Worm (Caenorhabditis elegans) whole organism, L2 larva: ENCODE measurements around the gene srj-57.
A peak's percentile ranks its signal among the peaks of the same experiment; 100 is the strongest.

Source experiments
- F13H6.1 ChIP-seq: sonication (generic microtip); optimal IDR thresholded peaks from 2 replicates; lab custom pipeline; 2016; ENCODE audit warnings: missing genetic modification characterization, missing compliant biosample characterization
- Y55F3AM.14 ChIP-seq: fragments of 200-800 bp; sonication (Bioruptor generic); optimal IDR thresholded peaks from 2 replicates; lab custom pipeline; 2018; ENCODE audit warnings: mild to moderate bottlenecking, missing genetic modification characterization, missing compliant biosample characterization
- ZK546.5 ChIP-seq: sonication (generic microtip); optimal IDR thresholded peaks from 2 replicates; lab custom pipeline; 2017; ENCODE audit warnings: missing biosample characterization, missing genetic modification characterization
- alr-1 ChIP-seq: fragments of 150-350 bp; optimal IDR thresholded peaks from 2 replicates; lab custom pipeline; 2014; ENCODE audit warnings: missing biosample characterization, missing genetic modification characterization
- ama-1 ChIP-seq: fragments of 150-350 bp; optimal IDR thresholded peaks from 2 replicates; lab custom pipeline; 2018; ENCODE audit warnings: inconsistent platforms
- blmp-1 ChIP-seq: sonication (generic microtip); optimal IDR thresholded peaks from 2 replicates; lab custom pipeline; 2017; ENCODE audit warnings: missing genetic modification characterization, mild to moderate bottlenecking, missing compliant biosample characterization, antibody characterized with exemption, moderate library complexity; ENCODE audit not compliant: insufficient read depth
- ceh-16 ChIP-seq: fragments of 150-350 bp; optimal IDR thresholded peaks from 2 replicates; lab custom pipeline; 2014; ENCODE audit warnings: missing biosample characterization, missing genetic modification characterization
- ceh-82 ChIP-seq: fragments of 150-350 bp; optimal IDR thresholded peaks from 2 replicates; lab custom pipeline; 2014; ENCODE audit warnings: missing biosample characterization, missing genetic modification characterization
- egl-27 ChIP-seq: sonication (generic microtip); optimal IDR thresholded peaks from 3 replicates; lab custom pipeline; 2017; ENCODE audit warnings: missing biosample characterization, missing genetic modification reagents, missing genetic modification characterization
- elt-1 ChIP-seq: fragments of 150-350 bp; optimal IDR thresholded peaks from 2 replicates; lab custom pipeline; 2014; ENCODE audit warnings: missing biosample characterization, missing genetic modification characterization
- fos-1 ChIP-seq: fragments of 150-350 bp; optimal IDR thresholded peaks from 2 replicates; lab custom pipeline; 2014; ENCODE audit warnings: missing biosample characterization, missing genetic modification characterization
- gmeb-1 ChIP-seq: fragments of 150-350 bp; optimal IDR thresholded peaks from 2 replicates; lab custom pipeline; 2014; ENCODE audit warnings: missing biosample characterization, missing genetic modification characterization
- lin-13 ChIP-seq: fragments of 150-350 bp; optimal IDR thresholded peaks from 2 replicates; lab custom pipeline; 2014; ENCODE audit warnings: missing biosample characterization, missing genetic modification reagents, missing genetic modification characterization
- lin-39 ChIP-seq: fragments of 150-350 bp; optimal IDR thresholded peaks from 2 replicates; lab custom pipeline; 2014; ENCODE audit warnings: missing biosample characterization, missing genetic modification reagents, missing genetic modification characterization
- mbf-1 ChIP-seq: sonication (generic microtip); optimal IDR thresholded peaks from 2 replicates; lab custom pipeline; 2017; ENCODE audit warnings: missing biosample characterization, missing genetic modification characterization
- nhr-11 ChIP-seq: fragments of 150-350 bp; optimal IDR thresholded peaks from 2 replicates; lab custom pipeline; 2014; ENCODE audit warnings: missing biosample characterization, missing genetic modification characterization
- nhr-21 ChIP-seq: fragments of 150-350 bp; optimal IDR thresholded peaks from 2 replicates; lab custom pipeline; 2014; ENCODE audit warnings: missing biosample characterization, missing genetic modification characterization
- nhr-25 ChIP-seq: fragments of 150-350 bp; sonication (generic microtip); optimal IDR thresholded peaks from 3 replicates; lab custom pipeline; 2014; ENCODE audit warnings: missing biosample characterization, missing genetic modification characterization
- nhr-6 ChIP-seq: fragments of 150-350 bp; optimal IDR thresholded peaks from 2 replicates; lab custom pipeline; 2014; ENCODE audit warnings: missing biosample characterization, missing genetic modification characterization
- sem-4 ChIP-seq: fragments of 150-350 bp; optimal IDR thresholded peaks from 2 replicates; lab custom pipeline; 2014; ENCODE audit warnings: missing biosample characterization, missing genetic modification reagents, missing genetic modification characterization
- skn-1 ChIP-seq: sonication (generic microtip); optimal IDR thresholded peaks from 2 replicates; lab custom pipeline; 2017; ENCODE audit warnings: missing biosample characterization, missing genetic modification characterization
- sma-3 ChIP-seq: sonication (generic microtip); optimal IDR thresholded peaks from 2 replicates; lab custom pipeline; 2016; ENCODE audit warnings: missing genetic modification reagents, missing genetic modification characterization, missing compliant biosample characterization
- sma-9 ChIP-seq, 2 experiments: fragments of 150-350 bp in 1 of 2; sonication (generic microtip) in 1 of 2; optimal IDR thresholded peaks; 2 replicates each; lab custom pipeline; 2014 to 2016; ENCODE audit warnings: missing genetic modification characterization in 2 of 2, mild to moderate bottlenecking in 1 of 2, missing biosample characterization in 1 of 2, missing compliant biosample characterization in 1 of 2, missing genetic modification reagents in 1 of 2, moderate library complexity in 1 of 2
- snpc-4 ChIP-seq: fragments of 150-350 bp; optimal IDR thresholded peaks from 2 replicates; lab custom pipeline; 2014; ENCODE audit warnings: missing biosample characterization, missing genetic modification characterization
- unc-39 ChIP-seq: fragments of 150-350 bp; optimal IDR thresholded peaks from 2 replicates; lab custom pipeline; 2014; ENCODE audit warnings: missing biosample characterization, missing genetic modification characterization
- unc-62 ChIP-seq: fragments of 150-350 bp; optimal IDR thresholded peaks from 2 replicates; lab custom pipeline; 2014; ENCODE audit warnings: missing biosample characterization, missing genetic modification reagents, missing genetic modification characterization
- zag-1 ChIP-seq: fragments of 150-350 bp; optimal IDR thresholded peaks from 2 replicates; lab custom pipeline; 2014; ENCODE audit warnings: missing biosample characterization, missing genetic modification characterization
- ztf-1 ChIP-seq: fragments of 200-800 bp; sonication (Bioruptor generic); conservative IDR thresholded peaks from 2 replicates; pipeline ENCODE4 v1.3.6; 2022; ENCODE audit warnings: missing genetic modification characterization, missing compliant biosample characterization
- ztf-11 ChIP-seq: sonication (generic microtip); optimal IDR thresholded peaks from 2 replicates; lab custom pipeline; 2017; ENCODE audit warnings: missing biosample characterization, missing genetic modification characterization

The srj-57 gene

DNA sequence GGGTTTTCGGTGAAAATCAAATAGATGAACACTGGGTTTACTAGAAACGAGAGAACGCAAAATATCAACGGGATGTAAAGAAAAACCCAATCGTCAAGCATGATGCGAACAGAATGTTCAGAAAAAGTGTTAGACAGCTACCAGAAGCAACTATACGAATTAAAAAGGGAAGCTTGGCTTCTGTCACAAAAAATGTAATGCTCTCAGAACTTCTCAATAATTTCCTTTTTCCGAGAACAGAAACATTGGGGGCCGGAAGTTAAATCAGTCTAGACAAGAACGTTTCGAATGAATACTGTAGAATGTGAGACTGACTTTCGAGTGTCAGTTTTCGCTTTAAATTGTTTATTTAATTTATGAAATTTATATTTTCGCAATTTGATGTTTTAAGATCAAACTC, 4.4 kb upstream of the srj-57 start, which contains the start of gene srj-54:
Gene srj-54 (minus strand): TSS at position 101 of the 400 bp plus-strand sequence.
- TF ChIP-seq zag-1 (tag; lab: Kevin White, UChicago) (no peak), unc-62 (no peak), ceh-16 (no peak), nhr-21 (tag; lab: Kevin White, UChicago) (no peak)
- TF ChIP-seq, all 48 proteins: peak for 0

DNA sequence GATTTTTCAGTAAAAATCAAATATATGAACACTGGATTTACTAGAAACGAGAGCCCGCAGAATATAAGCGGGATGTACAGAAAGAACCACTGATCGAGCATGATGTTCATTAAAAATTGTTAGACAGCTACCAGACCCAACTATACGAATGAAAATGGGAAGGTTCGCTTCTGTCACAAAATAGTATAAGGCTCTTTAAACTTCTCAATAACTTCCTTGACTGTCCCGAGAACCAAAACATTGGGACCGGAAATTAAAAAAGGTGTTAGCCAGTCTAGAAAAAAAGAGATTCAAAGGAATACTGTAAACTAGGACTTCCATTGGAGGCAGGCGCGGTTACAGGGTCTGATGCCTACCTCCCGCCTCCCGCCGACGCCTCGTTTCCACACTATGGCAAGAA, 2.5 kb upstream of the srj-57 start, which contains the start of gene srj-55:
Gene srj-55 (minus strand): TSS at position 101 of the 400 bp plus-strand sequence.
- no peak for TF ChIP-seq alr-1 (tag; lab: Kevin White, UChicago)
- no peak for TF ChIP-seq sma-9 (GFP tag; optimal IDR thresholded peaks at IDR 0.05; lab: Kevin White, UChicago)
- TF ChIP-seq sma-9 (tag; optimal IDR thresholded peaks at IDR 0.05; lab: Kevin White, UChicago) = no peak
- no peak for TF ChIP-seq ZK546.5
- no peak for TF ChIP-seq sem-4 (tag; lab: Kevin White, UChicago)

DNA sequence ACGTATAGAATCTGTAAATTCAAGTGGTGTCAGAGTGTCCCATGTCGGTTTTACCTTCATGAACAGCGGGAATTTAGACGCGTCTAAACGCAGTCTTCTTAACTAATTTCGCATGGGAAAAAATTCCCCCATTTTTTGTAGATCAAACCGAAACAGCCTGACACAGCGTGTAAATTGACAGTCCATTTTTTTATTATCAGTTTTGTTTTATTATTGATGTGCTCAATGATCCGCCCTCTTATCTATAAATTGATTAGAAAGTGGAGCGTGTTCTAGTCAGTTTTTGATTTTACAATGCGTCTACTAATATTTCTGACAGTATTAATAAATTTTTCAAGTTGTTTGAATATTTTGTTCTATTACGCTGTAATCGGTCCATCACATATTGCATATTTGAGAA, 6.3 kb downstream of the srj-57 start, which contains the start of gene ugt-53:
Gene ugt-53 (plus strand): TSS at position 273 of the 400 bp plus-strand sequence.
- TF ChIP-seq skn-1 (tag; lab: Kevin White, UChicago) (no peak), fos-1 (peak; percentile 36)

DNA sequence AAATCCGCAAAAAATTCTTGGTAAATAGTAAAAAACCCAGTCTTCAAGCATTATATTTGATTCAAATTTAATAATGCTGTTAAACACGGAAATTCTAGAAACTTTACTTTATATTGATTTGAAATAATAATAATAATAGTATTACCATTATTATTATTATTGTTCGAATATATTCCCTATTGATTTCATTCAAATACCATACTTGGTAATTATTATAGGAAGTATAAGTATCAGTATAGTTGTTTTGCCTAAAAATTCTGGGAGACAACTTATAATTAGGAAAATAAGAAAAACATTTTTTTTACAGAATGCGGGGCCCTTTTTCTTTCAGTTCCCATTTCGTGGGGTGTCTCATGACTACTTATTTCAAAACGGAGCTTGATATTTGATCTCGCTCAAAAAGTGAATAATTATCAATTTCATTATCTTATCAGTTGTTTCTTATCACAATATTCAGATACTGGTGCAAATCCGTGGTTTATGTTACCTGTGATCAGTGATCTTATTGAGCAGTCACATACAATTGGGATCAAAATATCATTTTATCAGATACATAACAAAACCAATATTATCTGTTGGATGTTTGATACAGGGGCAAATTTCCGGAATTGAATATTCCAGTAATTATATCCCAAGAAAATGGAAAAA, 7.0 kb downstream of the srj-57 start, which contains the start of gene srj-49:
Gene srj-49 (minus strand): TSS at position 51 of the 648 bp plus-strand sequence.
- no peak for TF ChIP-seq unc-39 (tag; lab: Kevin White, UChicago)
- TF ChIP-seq gmeb-1 (tag; lab: Kevin White, UChicago) = no peak
- no peak for TF ChIP-seq F13H6.1 (tag; lab: Kevin White, UChicago)
- TF ChIP-seq sma-9 (GFP tag; optimal IDR thresholded peaks at IDR 0.05; lab: Kevin White, UChicago) = peak; percentile 51
- no peak for TF ChIP-seq sma-9 (tag; optimal IDR thresholded peaks at IDR 0.05; lab: Kevin White, UChicago)
- no peak for TF ChIP-seq lin-13
- peak; percentile 65 for TF ChIP-seq fos-1
- TF ChIP-seq snpc-4 (tag; lab: Kevin White, UChicago) = no peak
- TF ChIP-seq nhr-11 (tag; lab: Kevin White, UChicago) = no peak
- no peak for TF ChIP-seq alr-1 (tag; lab: Kevin White, UChicago)
- TF ChIP-seq sma-3 = no peak
- no peak for TF ChIP-seq Y55F3AM.14

DNA sequence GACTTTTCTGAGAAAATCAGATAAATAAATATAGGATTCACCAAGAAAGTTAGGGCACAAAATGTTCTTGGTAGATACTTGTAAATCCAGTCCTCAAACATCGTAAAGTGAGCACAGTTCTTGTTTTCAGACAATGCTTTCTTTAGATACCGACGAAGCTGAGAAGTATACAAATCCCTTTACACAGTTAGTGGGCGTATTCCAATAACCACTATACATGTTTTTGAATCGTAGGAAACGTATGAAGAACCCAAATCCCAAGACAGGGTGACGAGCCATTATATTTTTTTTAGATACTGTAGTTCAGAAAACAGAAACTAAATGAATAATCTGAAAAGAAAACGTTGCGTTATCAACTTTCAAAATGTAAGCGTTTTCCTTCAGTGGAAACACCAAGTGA, 9.6 kb downstream of the srj-57 start, which contains the start of gene srj-44:
Gene srj-44 (minus strand): TSS at position 101 of the 400 bp plus-strand sequence.
- no peak for TF ChIP-seq ztf-11 (tag; lab: Kevin White, UChicago)

DNA sequence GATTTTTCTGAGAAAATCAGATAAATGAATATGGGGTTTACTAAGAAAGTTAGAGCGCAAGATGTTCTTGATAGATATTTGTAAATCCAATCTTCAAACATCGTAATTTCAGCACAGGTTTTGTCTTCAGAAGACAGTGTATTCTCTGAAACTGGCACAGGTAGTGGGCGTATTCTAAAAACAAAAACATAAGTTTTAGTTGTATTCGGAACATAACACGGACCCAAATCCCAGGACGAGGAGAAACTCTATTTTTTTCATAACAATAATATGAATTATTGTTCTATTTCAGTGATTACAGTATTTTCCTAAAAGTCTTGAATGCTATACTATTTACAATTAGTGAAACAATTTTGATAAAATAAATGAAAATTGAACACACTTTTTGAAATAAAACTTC, 18.9 kb downstream of the srj-57 start, which contains the start of gene srj-45:
Gene srj-45 (minus strand): TSS at position 101 of the 400 bp plus-strand sequence.
- TF ChIP-seq ama-1 (lab: Kevin White, UChicago) = no peak
- TF ChIP-seq nhr-6 (tag; lab: Kevin White, UChicago) = no peak
- no peak for TF ChIP-seq egl-27 (tag; lab: Kevin White, UChicago)
- no peak for TF ChIP-seq skn-1 (tag; lab: Kevin White, UChicago)
- no peak for TF ChIP-seq ceh-82
- no peak for TF ChIP-seq unc-39 (tag; lab: Kevin White, UChicago)
- no peak for TF ChIP-seq nhr-21 (tag; lab: Kevin White, UChicago)

DNA sequence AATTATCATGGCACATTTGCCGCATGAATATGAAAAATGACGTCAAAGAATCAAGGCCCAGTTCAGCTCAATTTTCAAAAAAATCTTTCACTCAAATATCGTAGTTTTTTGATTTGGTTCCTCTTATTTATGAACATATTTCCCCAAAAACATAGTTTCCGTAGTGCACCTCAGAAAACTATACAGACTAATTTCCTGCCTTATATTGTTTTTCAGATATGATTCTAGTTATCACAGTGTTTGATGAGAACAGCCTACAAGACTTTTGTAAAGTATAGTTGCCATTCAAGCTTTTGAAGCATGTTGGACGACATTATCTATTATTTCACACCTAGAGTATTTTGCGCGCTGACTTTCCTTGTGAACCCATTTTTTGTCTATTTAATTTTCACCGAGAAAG, 22.7 kb downstream of the srj-57 start, which contains the start of gene srj-50:
Gene srj-50 (plus strand): TSS at position 301 of the 400 bp plus-strand sequence.
- TF ChIP-seq nhr-25 (no peak), blmp-1 (tag; lab: Kevin White, UChicago) (no peak), mbf-1 (tag; lab: Kevin White, UChicago) (no peak), unc-62 (no peak), lin-39 (tag; lab: Kevin White, UChicago) (no peak), ztf-11 (tag; lab: Kevin White, UChicago) (no peak), F13H6.1 (tag; lab: Kevin White, UChicago) (no peak), sma-3 (no peak), elt-1 (tag; lab: Kevin White, UChicago) (no peak), egl-27 (tag; lab: Kevin White, UChicago) (no peak), ztf-1 (no peak), ceh-82 (no peak), ama-1 (lab: Kevin White, UChicago) (no peak), nhr-6 (tag; lab: Kevin White, UChicago) (no peak), ceh-16 (no peak)
